Worm (Caenorhabditis elegans) whole organism, L1 larva: ENCODE results near the gene srd-8.

Source experiments
- C16A3.4 ChIP-seq: fragments of 150-350 bp; optimal IDR thresholded peaks from 2 replicates; lab custom pipeline; 2014; ENCODE audit warnings: missing biosample characterization, missing genetic modification characterization
- F16B12.6 ChIP-seq: fragments of 150-350 bp; optimal IDR thresholded peaks from 2 replicates; lab custom pipeline; 2014; ENCODE audit warnings: missing biosample characterization, missing genetic modification characterization
- aha-1 ChIP-seq: fragments of 150-350 bp; optimal IDR thresholded peaks from 2 replicates; lab custom pipeline; 2014; ENCODE audit warnings: missing biosample characterization, missing genetic modification characterization
- aly-2 ChIP-seq: fragments of 150-350 bp; optimal IDR thresholded peaks from 2 replicates; lab custom pipeline; 2014; ENCODE audit warnings: missing biosample characterization, missing genetic modification characterization
- blmp-1 ChIP-seq: fragments of 150-350 bp; optimal IDR thresholded peaks from 2 replicates; lab custom pipeline; 2014; ENCODE audit warnings: missing biosample characterization, missing genetic modification characterization
- ceh-63 ChIP-seq: fragments of 200-800 bp; sonication (Bioruptor generic); optimal IDR thresholded peaks from 2 replicates; lab custom pipeline; 2018; ENCODE audit warnings: mild to moderate bottlenecking, missing genetic modification characterization, missing compliant biosample characterization
- ceh-8 ChIP-seq: fragments of 200-800 bp; sonication (Bioruptor generic); optimal IDR thresholded peaks from 2 replicates; lab custom pipeline; 2018; ENCODE audit warnings: mild to moderate bottlenecking, missing genetic modification characterization, moderate library complexity, missing compliant biosample characterization
- ceh-82 ChIP-seq, 3 experiments: fragments of 150-350 bp in 1 of 3; sonication (generic microtip) in 2 of 3; optimal IDR thresholded peaks; 2 replicates each; lab custom pipeline; 2014 to 2017; ENCODE audit warnings: missing biosample characterization in 3 of 3, missing genetic modification characterization in 3 of 3
- ceh-88 ChIP-seq: fragments of 200-800 bp; sonication (Bioruptor generic); IDR thresholded peaks from 2 replicates; pipeline ENCODE4 v1.3.6; 2022; ENCODE audit warnings: missing genetic modification characterization, missing compliant biosample characterization
- efl-1 ChIP-seq, 4 experiments: fragments of 150-350 bp; optimal IDR thresholded peaks in 3 of 4; peaks in 1 of 4; 1 replicate in 1 of 4; 2 replicates in 3 of 4; lab custom pipeline; 2014; ENCODE audit warnings: missing biosample characterization in 2 of 4, missing genetic modification characterization in 2 of 4, missing genetic modification reagents in 2 of 4
- efl-3 ChIP-seq: fragments of 200-800 bp; sonication (Bioruptor generic); optimal IDR thresholded peaks from 2 replicates; lab custom pipeline; 2018; ENCODE audit warnings: mild to moderate bottlenecking, missing genetic modification characterization, missing compliant biosample characterization
- egl-13 ChIP-seq: sonication (generic microtip); optimal IDR thresholded peaks from 2 replicates; lab custom pipeline; 2016; ENCODE audit warnings: missing genotype, missing genetic modification reagents, missing genetic modification characterization, missing compliant biosample characterization
- egl-27 ChIP-seq, 2 experiments: fragments of 150-350 bp in 1 of 2; sonication (generic microtip); optimal IDR thresholded peaks; 3 replicates each; lab custom pipeline; 2017 to 2018; ENCODE audit warnings: missing biosample characterization in 2 of 2, missing genetic modification characterization in 2 of 2, missing genetic modification reagents in 2 of 2
- elt-2 ChIP-seq: sonication (generic microtip); optimal IDR thresholded peaks from 2 replicates; lab custom pipeline; 2016; ENCODE audit warnings: missing genetic modification characterization, mild to moderate bottlenecking, inconsistent platforms, missing compliant biosample characterization, missing genetic modification reagents
- ets-5 ChIP-seq: fragments of 200-800 bp; sonication (Bioruptor generic); IDR thresholded peaks from 2 replicates; pipeline ENCODE4 v1.3.6; 2022; ENCODE audit warnings: missing genetic modification characterization, missing compliant biosample characterization
- fkh-10 ChIP-seq: sonication (generic microtip); optimal IDR thresholded peaks from 2 replicates; lab custom pipeline; 2017; ENCODE audit warnings: missing biosample characterization, missing genetic modification reagents, missing genetic modification characterization
- fkh-4 ChIP-seq: sonication (generic microtip); optimal IDR thresholded peaks from 2 replicates; lab custom pipeline; 2016; ENCODE audit warnings: missing compliant biosample characterization, missing genetic modification characterization, borderline replicate concordance
- fkh-8 ChIP-seq: sonication (generic microtip); optimal IDR thresholded peaks from 2 replicates; lab custom pipeline; 2016; ENCODE audit warnings: mild to moderate bottlenecking, missing genetic modification characterization, missing compliant biosample characterization
- hlh-17 ChIP-seq: fragments of 200-800 bp; sonication (Bioruptor generic); optimal IDR thresholded peaks from 2 replicates; lab custom pipeline; 2018; ENCODE audit warnings: missing genetic modification characterization, mild to moderate bottlenecking, missing compliant biosample characterization, moderate library complexity, borderline replicate concordance
- jun-1 ChIP-seq: fragments of 150-350 bp; optimal IDR thresholded peaks from 2 replicates; lab custom pipeline; 2014; ENCODE audit warnings: missing biosample characterization, missing genetic modification reagents, missing genetic modification characterization
- lin-13 ChIP-seq: fragments of 150-350 bp; optimal IDR thresholded peaks from 2 replicates; lab custom pipeline; 2014; ENCODE audit warnings: missing biosample characterization, missing genetic modification reagents, missing genetic modification characterization
- lin-15B ChIP-seq: fragments of 150-350 bp; sonication (generic microtip); optimal IDR thresholded peaks from 3 replicates; lab custom pipeline; 2014; ENCODE audit warnings: missing biosample characterization, missing genetic modification characterization
- lin-35 ChIP-seq, 2 experiments: fragments of 150-350 bp; optimal IDR thresholded peaks; 2 replicates each; lab custom pipeline; 2014; ENCODE audit warnings: missing biosample characterization in 2 of 2, missing genetic modification characterization in 2 of 2, missing genetic modification reagents in 2 of 2
- lsy-2 ChIP-seq, 2 experiments: fragments of 150-350 bp; optimal IDR thresholded peaks; 2 replicates each; lab custom pipeline; 2014; ENCODE audit warnings: missing biosample characterization in 2 of 2, missing genetic modification characterization in 2 of 2
- mab-9 ChIP-seq: fragments of 200-800 bp; sonication (Bioruptor generic); IDR thresholded peaks from 2 replicates; pipeline ENCODE4 v1.3.6; 2022; ENCODE audit warnings: missing genetic modification reagents, missing genetic modification characterization, missing compliant biosample characterization
- mdl-1 ChIP-seq, 2 experiments: fragments of 150-350 bp; optimal IDR thresholded peaks; 2 replicates each; lab custom pipeline; 2014 to 2017; ENCODE audit warnings: missing biosample characterization in 2 of 2, missing genetic modification characterization in 2 of 2, inconsistent platforms in 1 of 2
- mep-1 ChIP-seq: fragments of 150-350 bp; optimal IDR thresholded peaks from 2 replicates; lab custom pipeline; 2014; ENCODE audit warnings: missing biosample characterization, missing genetic modification characterization
- nhr-11 ChIP-seq: fragments of 150-350 bp; optimal IDR thresholded peaks from 2 replicates; lab custom pipeline; 2014; ENCODE audit warnings: missing biosample characterization, missing genetic modification characterization
- nhr-12 ChIP-seq: sonication (generic microtip); optimal IDR thresholded peaks from 2 replicates; lab custom pipeline; 2017; ENCODE audit warnings: missing biosample characterization, missing genetic modification characterization
- nhr-19 ChIP-seq: fragments of 200-800 bp; sonication (Bioruptor generic); conservative IDR thresholded peaks from 2 replicates; pipeline ENCODE4 v1.3.6; 2022; ENCODE audit warnings: missing genetic modification characterization, missing compliant biosample characterization
- nhr-20 ChIP-seq: sonication (generic microtip); optimal IDR thresholded peaks from 2 replicates; lab custom pipeline; 2016; ENCODE audit warnings: mild to moderate bottlenecking, missing genetic modification characterization, missing compliant biosample characterization
- nhr-47 ChIP-seq: sonication (generic microtip); optimal IDR thresholded peaks from 2 replicates; lab custom pipeline; 2016; ENCODE audit warnings: mild to moderate bottlenecking, missing genetic modification characterization, moderate library complexity, missing compliant biosample characterization
- nhr-71 ChIP-seq: sonication (generic microtip); optimal IDR thresholded peaks from 2 replicates; lab custom pipeline; 2016; ENCODE audit warnings: mild to moderate bottlenecking, missing genetic modification characterization, moderate library complexity, missing compliant biosample characterization
- nhr-77 ChIP-seq: fragments of 150-350 bp; optimal IDR thresholded peaks from 2 replicates; lab custom pipeline; 2014; ENCODE audit warnings: missing biosample characterization, missing genetic modification characterization
- nhr-85 ChIP-seq: sonication (generic microtip); peaks from one replicate; lab custom pipeline; 2016; ENCODE audit warnings: missing genetic modification characterization, inconsistent platforms, missing compliant biosample characterization
- nhr-90 ChIP-seq: sonication (generic microtip); optimal IDR thresholded peaks from 2 replicates; lab custom pipeline; 2016; ENCODE audit warnings: mild to moderate bottlenecking, missing genetic modification characterization, missing compliant biosample characterization; ENCODE audit not compliant: poor library complexity
- pax-3 ChIP-seq: fragments of 200-800 bp; sonication (Bioruptor generic); optimal IDR thresholded peaks from 2 replicates; lab custom pipeline; 2018; ENCODE audit warnings: mild to moderate bottlenecking, missing genetic modification characterization, moderate library complexity, missing compliant biosample characterization
- pqm-1 ChIP-seq: sonication (generic microtip); optimal IDR thresholded peaks from 3 replicates; lab custom pipeline; 2017; ENCODE audit warnings: missing biosample characterization, missing genetic modification characterization
- skn-1 ChIP-seq: fragments of 150-350 bp; optimal IDR thresholded peaks from 2 replicates; lab custom pipeline; 2014; ENCODE audit warnings: missing biosample characterization, missing genetic modification characterization
- snu-23 ChIP-seq: sonication (generic microtip); optimal IDR thresholded peaks from 2 replicates; lab custom pipeline; 2016; ENCODE audit warnings: missing genetic modification characterization, missing compliant biosample characterization
- sptf-1 ChIP-seq: fragments of 150-350 bp; optimal IDR thresholded peaks from 2 replicates; lab custom pipeline; 2014; ENCODE audit warnings: missing biosample characterization, missing genetic modification characterization
- sup-37 ChIP-seq: fragments of 200-800 bp; sonication (Bioruptor generic); optimal IDR thresholded peaks from 2 replicates; lab custom pipeline; 2018; ENCODE audit warnings: mild to moderate bottlenecking, missing genetic modification characterization, missing compliant biosample characterization
- tbx-2 ChIP-seq: sonication (generic microtip); optimal IDR thresholded peaks from 2 replicates; lab custom pipeline; 2016; ENCODE audit warnings: missing genetic modification characterization, missing compliant biosample characterization
- unc-98 ChIP-seq: fragments of 200-800 bp; sonication (Bioruptor generic); IDR thresholded peaks from 2 replicates; pipeline ENCODE4 v1.3.6; 2022; ENCODE audit warnings: missing genetic modification characterization, missing compliant biosample characterization
- vab-15 ChIP-seq: sonication (generic microtip); optimal IDR thresholded peaks from 2 replicates; lab custom pipeline; 2017; ENCODE audit warnings: missing genotype, mild to moderate bottlenecking, missing genetic modification characterization, missing compliant biosample characterization
- xbp-1 ChIP-seq: sonication (generic microtip); optimal IDR thresholded peaks from 2 replicates; lab custom pipeline; 2016; ENCODE audit warnings: missing genetic modification characterization, missing compliant biosample characterization
- zag-1 ChIP-seq: fragments of 150-350 bp; optimal IDR thresholded peaks from 2 replicates; lab custom pipeline; 2014; ENCODE audit warnings: missing biosample characterization, missing genetic modification characterization
- zip-4 ChIP-seq: fragments of 200-800 bp; sonication (Bioruptor generic); optimal IDR thresholded peaks from 2 replicates; lab custom pipeline; 2018; ENCODE audit warnings: mild to moderate bottlenecking, missing genetic modification characterization, moderate library complexity, missing compliant biosample characterization
- ztf-11 ChIP-seq, 2 experiments: sonication (generic microtip); optimal IDR thresholded peaks; 2 replicates each; lab custom pipeline; 2016 to 2017; ENCODE audit warnings: missing genetic modification characterization in 2 of 2, missing biosample characterization in 1 of 2, missing compliant biosample characterization in 1 of 2
- ztf-4 ChIP-seq: fragments of 150-350 bp; optimal IDR thresholded peaks from 2 replicates; lab custom pipeline; 2014; ENCODE audit warnings: missing biosample characterization, missing genetic modification characterization

Gene srd-8

ce11 chrIV:5604465-5604864 lies 40.9 kb downstream of the srd-8 start (continued):
- TF ChIP-seq sptf-1 (tag; lab: Kevin White, UChicago) (no peak), ceh-88 (GFP tag; lab: Robert Waterston, UW) (0 out of 2 replicates have a peak, but pooled peaks have one; percentile 27), aly-2 (tag; lab: Kevin White, UChicago) (no peak), snu-23 (GFP tag; lab: Kevin White, UChicago) (peak; percentile 52), F16B12.6 (tag; lab: Kevin White, UChicago) (no peak), hlh-17 (GFP tag; lab: Kevin White, UChicago) (no peak), nhr-71 (tag; lab: Kevin White, UChicago) (peak; percentile 92), mab-9 (GFP tag; lab: Robert Waterston, UW) (peak; percentile 33; the same call in 1 of the 2 replicates), ets-5 (GFP tag; lab: Robert Waterston, UW) (no peak), pqm-1 (tag; lab: Kevin White, UChicago) (no peak), nhr-12 (tag; lab: Kevin White, UChicago) (no peak), egl-13 (tag; lab: Kevin White, UChicago) (peak; percentile 73), fkh-10 (GFP tag; lab: Kevin White, UChicago) (peak; percentile 26), elt-2 (tag; lab: Kevin White, UChicago) (peak; percentile 68), skn-1 (tag; lab: Kevin White, UChicago) (peak; percentile 56), xbp-1 (tag; lab: Kevin White, UChicago) (peak; percentile 70), tbx-2 (tag; lab: Kevin White, UChicago) (peak; percentile 72), ztf-4 (tag; lab: Kevin White, UChicago) (peak; percentile 87), nhr-47 (tag; lab: Kevin White, UChicago) (peak; percentile 79), mdl-1 (tag; optimal IDR thresholded peaks at IDR 0.05; lab: Kevin White, UChicago) (peak in 1 of 2 experiments; percentile 73), lin-35 (GFP tag; optimal IDR thresholded peaks at IDR 0.05; lab: Kevin White, UChicago) (peak in 1 of 2 experiments; percentile 57), nhr-20 (tag; lab: Kevin White, UChicago) (peak; percentile 77), efl-1 (optimal IDR thresholded peaks at IDR 0.05; lab: Kevin White, UChicago) (peak; percentile 30 to 45), efl-1 (GFP tag; optimal IDR thresholded peaks at IDR 0.05 in 1 of 2; lab: Kevin White, UChicago) (peak in 1 of 2 experiments; percentile 20), nhr-90 (tag; lab: Kevin White, UChicago) (peak; percentile 56), nhr-77 (tag; lab: Kevin White, UChicago) (peak; percentile 38), C16A3.4 (peak; percentile 72), jun-1 (peak; percentile 27), efl-3 (GFP tag; lab: Kevin White, UChicago) (no peak), vab-15 (tag; lab: Kevin White, UChicago) (peak; percentile 40), nhr-11 (tag; lab: Kevin White, UChicago) (peak; percentile 55), mep-1 (tag; lab: Kevin White, UChicago) (peak; percentile 61), fkh-8 (tag; lab: Kevin White, UChicago) (peak; percentile 87), lin-13 (GFP tag; lab: Kevin White, UChicago) (no peak), zag-1 (tag; lab: Kevin White, UChicago) (no peak), nhr-85 (no peak), blmp-1 (tag; lab: Kevin White, UChicago) (no peak), sup-37 (GFP tag; lab: Kevin White, UChicago) (peak; percentile 32), unc-98 (no peak), egl-27 (tag; optimal IDR thresholded peaks at IDR 0.05; lab: Kevin White, UChicago) (peak in 1 of 2 experiments; percentile 23), ceh-8 (GFP tag; lab: Kevin White, UChicago) (peak; percentile 73), zip-4 (GFP tag; lab: Kevin White, UChicago) (no peak), pax-3 (tag; lab: Kevin White, UChicago) (peak; percentile 86), ztf-11 (tag; optimal IDR thresholded peaks at IDR 0.05; lab: Kevin White, UChicago) (no peak), nhr-19 (GFP tag; lab: Robert Waterston, UW) (peak; percentile 52), ceh-82 (tag; optimal IDR thresholded peaks at IDR 0.05; lab: Kevin White, UChicago) (peak in 1 of 3 experiments; percentile 29), lsy-2 (tag; optimal IDR thresholded peaks at IDR 0.05; lab: Kevin White, UChicago) (peak; percentile 68 to 78), aha-1 (tag; lab: Kevin White, UChicago) (peak; percentile 18), fkh-4 (no peak), ceh-63 (GFP tag; lab: Kevin White, UChicago) (no peak), lin-15B (tag; lab: Kevin White, UChicago) (no peak)
